Fruit fly (Drosophila melanogaster) whole organism, embryonic: ENCODE measurements around the gene CG43245.

ENCODE experiments used
- CG10366 ChIP-seq: fragments of 200-800 bp; sonication (Bioruptor generic); IDR thresholded peaks from 2 replicates; pipeline ENCODE4 v1.3.6; 2022; ENCODE audit warnings: missing biosample characterization, missing genetic modification characterization
- CG10462 ChIP-seq: fragments of 200-800 bp; sonication (Bioruptor generic); optimal IDR thresholded peaks from 2 replicates; lab custom pipeline; 2016; ENCODE audit warnings: missing biosample characterization, missing genetic modification characterization
- CG11085 ChIP-seq: fragments of 200-800 bp; sonication (Bioruptor generic); IDR thresholded peaks from 2 replicates; pipeline ENCODE4 v1.3.6; 2022; ENCODE audit warnings: missing biosample characterization, missing genetic modification characterization
- CG12299 ChIP-seq: fragments of 200-800 bp; sonication (Bioruptor generic); optimal IDR thresholded peaks from 2 replicates; lab custom pipeline; 2018; ENCODE audit warnings: missing biosample characterization, mild to moderate bottlenecking, missing genetic modification characterization
- CG13894 ChIP-seq: fragments of 200-800 bp; sonication (Bioruptor generic); optimal IDR thresholded peaks from 3 replicates; lab custom pipeline; 2018; ENCODE audit warnings: missing biosample characterization, mild to moderate bottlenecking, missing genetic modification characterization, moderate library complexity
- CG14014 ChIP-seq: fragments of 200-800 bp; sonication (Bioruptor generic); IDR thresholded peaks from 2 replicates; pipeline ENCODE4 v1.3.6; 2022; ENCODE audit warnings: missing biosample characterization, missing genetic modification characterization
- CG14710 ChIP-seq: fragments of 200-800 bp; sonication (Bioruptor generic); optimal IDR thresholded peaks from 3 replicates; lab custom pipeline; 2019; ENCODE audit warnings: missing biosample characterization, mild to moderate bottlenecking, missing genetic modification characterization, moderate library complexity
- CG15601 ChIP-seq: fragments of 200-800 bp; sonication (Bioruptor generic); optimal IDR thresholded peaks from 3 replicates; lab custom pipeline; 2019; ENCODE audit warnings: missing biosample characterization, mild to moderate bottlenecking, missing genetic modification characterization, moderate library complexity
- CG2120 ChIP-seq: fragments of 200-800 bp; sonication (Bioruptor generic); optimal IDR thresholded peaks from 3 replicates; lab custom pipeline; 2016; ENCODE audit warnings: missing biosample characterization, missing genetic modification characterization
- CG2712 ChIP-seq: fragments of 200-800 bp; optimal IDR thresholded peaks from 3 replicates; lab custom pipeline; 2019; ENCODE audit warnings: missing biosample characterization, mild to moderate bottlenecking, missing genetic modification characterization, moderate library complexity
- CG30403 ChIP-seq: fragments of 200-800 bp; sonication (Bioruptor generic); optimal IDR thresholded peaks from 3 replicates; lab custom pipeline; 2016; ENCODE audit warnings: missing biosample characterization, missing genetic modification characterization
- CG3065 ChIP-seq: fragments of 200-800 bp; sonication (Bioruptor generic); optimal IDR thresholded peaks from 2 replicates; lab custom pipeline; 2016; ENCODE audit warnings: missing biosample characterization, missing genetic modification characterization
- CG3163 ChIP-seq: fragments of 200-800 bp; sonication (Bioruptor generic); optimal IDR thresholded peaks from 3 replicates; lab custom pipeline; 2016; ENCODE audit warnings: missing biosample characterization, missing genetic modification characterization
- CG34422 ChIP-seq: fragments of 200-800 bp; sonication (Bioruptor generic); IDR thresholded peaks from 3 replicates; pipeline ENCODE4 v1.3.6; 2022; ENCODE audit warnings: missing biosample characterization, missing genetic modification characterization
- CG3838 ChIP-seq: fragments of 200-800 bp; sonication (Bioruptor generic); optimal IDR thresholded peaks from 3 replicates; lab custom pipeline; 2016; ENCODE audit warnings: missing biosample characterization, missing genetic modification characterization
- CG4282 ChIP-seq: fragments of 200-800 bp; sonication (Bioruptor generic); optimal IDR thresholded peaks from 2 replicates; lab custom pipeline; 2016; ENCODE audit warnings: missing biosample characterization, missing genetic modification characterization
- CG5180 ChIP-seq: fragments of 200-800 bp; sonication (Bioruptor generic); optimal IDR thresholded peaks from 3 replicates; lab custom pipeline; 2017; ENCODE audit warnings: missing biosample characterization, missing genetic modification characterization, mild to moderate bottlenecking, moderate library complexity, missing genetic modification reagents
- CG7271 ChIP-seq: fragments of 200-800 bp; sonication (Bioruptor generic); optimal IDR thresholded peaks from 2 replicates; lab custom pipeline; 2018; ENCODE audit warnings: missing biosample characterization, mild to moderate bottlenecking, missing genetic modification characterization, moderate library complexity
- Doc2 ChIP-seq: fragments of 200-800 bp; sonication (Bioruptor generic); IDR thresholded peaks from 2 replicates; pipeline ENCODE4 v1.3.6; 2022; ENCODE audit warnings: missing biosample characterization, missing genetic modification characterization
- Dp ChIP-seq: fragments of 200-800 bp; sonication (Bioruptor generic); optimal IDR thresholded peaks from 2 replicates; lab custom pipeline; 2018; ENCODE audit warnings: missing biosample characterization, mild to moderate bottlenecking, missing genetic modification characterization, moderate library complexity
- ERR ChIP-seq: fragments of 200-800 bp; sonication (Bioruptor generic); optimal IDR thresholded peaks from 2 replicates; lab custom pipeline; 2016; ENCODE audit warnings: missing biosample characterization, missing genetic modification characterization
- HLH54F ChIP-seq: fragments of 200-800 bp; sonication (Bioruptor generic); optimal IDR thresholded peaks from 3 replicates; lab custom pipeline; 2016; ENCODE audit warnings: missing biosample characterization, missing genetic modification characterization
- HmgZ ChIP-seq: fragments of 200-800 bp; sonication (Bioruptor generic); optimal IDR thresholded peaks from 2 replicates; lab custom pipeline; 2018; ENCODE audit warnings: missing biosample characterization, mild to moderate bottlenecking, missing genetic modification characterization
- Hsf ChIP-seq: fragments of 200-800 bp; sonication (Bioruptor generic); optimal IDR thresholded peaks from 3 replicates; lab custom pipeline; 2016; ENCODE audit warnings: missing biosample characterization, missing genetic modification characterization
- Kr ChIP-seq: fragments of 200-800 bp; sonication (Bioruptor generic); optimal IDR thresholded peaks from 2 replicates; lab custom pipeline; 2017; ENCODE audit warnings: missing biosample characterization, mild to moderate bottlenecking, missing genetic modification characterization
- MBD-R2 ChIP-seq: fragments of 200-800 bp; sonication (Bioruptor generic); IDR thresholded peaks from 2 replicates; pipeline ENCODE4 v1.3.6; 2022; ENCODE audit warnings: missing biosample characterization, missing genetic modification characterization
- NC2β ChIP-seq: fragments of 200-800 bp; sonication (Bioruptor generic); optimal IDR thresholded peaks from 2 replicates; lab custom pipeline; 2016; ENCODE audit warnings: missing biosample characterization, missing genetic modification characterization
- Nf-YA ChIP-seq: fragments of 200-800 bp; sonication (Bioruptor generic); IDR thresholded peaks from 2 replicates; pipeline ENCODE4 v1.3.6; 2022; ENCODE audit warnings: missing biosample characterization, missing genetic modification characterization
- Nf-YC ChIP-seq: fragments of 200-800 bp; optimal IDR thresholded peaks from 3 replicates; lab custom pipeline; 2019; ENCODE audit warnings: missing biosample characterization, mild to moderate bottlenecking, missing genetic modification characterization, moderate library complexity
- Oaz ChIP-seq: fragments of 200-800 bp; sonication (Bioruptor generic); IDR thresholded peaks from 2 replicates; pipeline ENCODE4 v1.3.6; 2022; ENCODE audit warnings: missing biosample characterization, missing genetic modification characterization
- Six4 ChIP-seq: fragments of 200-800 bp; sonication (Bioruptor generic); optimal IDR thresholded peaks from 2 replicates; lab custom pipeline; 2016; ENCODE audit warnings: missing biosample characterization, missing genetic modification characterization
- Vsx1 ChIP-seq: fragments of 200-800 bp; sonication (Bioruptor generic); optimal IDR thresholded peaks from 2 replicates; lab custom pipeline; 2017; ENCODE audit warnings: missing biosample characterization, mild to moderate bottlenecking, missing genetic modification characterization, missing genetic modification reagents
- Xbp1 ChIP-seq: fragments of 200-800 bp; sonication (Bioruptor generic); optimal IDR thresholded peaks from 3 replicates; lab custom pipeline; 2016; ENCODE audit warnings: missing biosample characterization, mild to moderate bottlenecking, missing genetic modification characterization
- ato ChIP-seq: fragments of 200-800 bp; sonication (Bioruptor generic); IDR thresholded peaks from 2 replicates; pipeline ENCODE4 v1.3.6; 2022; ENCODE audit warnings: missing biosample characterization, missing genetic modification characterization; ENCODE audit not compliant: partially characterized antibody
- bab2 ChIP-seq: fragments of 200-800 bp; sonication (Bioruptor generic); optimal IDR thresholded peaks from 2 replicates; lab custom pipeline; 2016; ENCODE audit warnings: missing biosample characterization, missing genetic modification characterization
- disco-r ChIP-seq: fragments of 200-800 bp; sonication (Bioruptor generic); optimal IDR thresholded peaks from 2 replicates; lab custom pipeline; 2016; ENCODE audit warnings: missing biosample characterization, missing genetic modification characterization
- dpn ChIP-seq, 2 experiments: fragments of 200-800 bp; sonication (Bioruptor generic); optimal IDR thresholded peaks; 3 replicates each; lab custom pipeline; 2016; ENCODE audit warnings: missing biosample characterization in 2 of 2, missing genetic modification characterization in 2 of 2
- dysf ChIP-seq: fragments of 200-800 bp; sonication (Bioruptor generic); IDR thresholded peaks from 3 replicates; pipeline ENCODE4 v1.3.6; 2022; ENCODE audit warnings: missing biosample characterization, missing genetic modification characterization
- fd64A ChIP-seq: fragments of 200-800 bp; sonication (Bioruptor generic); optimal IDR thresholded peaks from 3 replicates; lab custom pipeline; 2018; ENCODE audit warnings: missing biosample characterization, mild to moderate bottlenecking, missing genetic modification characterization
- gcm2 ChIP-seq: fragments of 200-800 bp; sonication (Bioruptor generic); optimal IDR thresholded peaks from 2 replicates; lab custom pipeline; 2016; ENCODE audit warnings: missing biosample characterization, missing genetic modification characterization
- grn ChIP-seq: fragments of 200-800 bp; sonication (Bioruptor generic); optimal IDR thresholded peaks from 3 replicates; lab custom pipeline; 2017; ENCODE audit warnings: missing biosample characterization, missing genetic modification characterization
- gsb ChIP-seq: fragments of 200-800 bp; sonication (Bioruptor generic); IDR thresholded peaks from 2 replicates; pipeline ENCODE4 v1.3.6; 2022; ENCODE audit warnings: missing biosample characterization, missing genetic modification characterization
- gsb-n ChIP-seq: fragments of 200-800 bp; sonication (Bioruptor generic); optimal IDR thresholded peaks from 3 replicates; lab custom pipeline; 2018; ENCODE audit warnings: missing biosample characterization, mild to moderate bottlenecking, missing genetic modification characterization
- luna ChIP-seq: fragments of 200-800 bp; sonication (Bioruptor generic); optimal IDR thresholded peaks from 2 replicates; lab custom pipeline; 2016; ENCODE audit warnings: missing biosample characterization, missing genetic modification characterization
- nau ChIP-seq: fragments of 200-800 bp; sonication (Bioruptor generic); optimal IDR thresholded peaks from 3 replicates; lab custom pipeline; 2017; ENCODE audit warnings: missing biosample characterization, mild to moderate bottlenecking, missing genetic modification characterization, missing genetic modification reagents
- nerfin-1 ChIP-seq: fragments of 200-800 bp; sonication (Bioruptor generic); optimal IDR thresholded peaks from 3 replicates; lab custom pipeline; 2019; ENCODE audit warnings: missing biosample characterization, mild to moderate bottlenecking, missing genetic modification characterization, moderate library complexity
- pb ChIP-seq: fragments of 200-800 bp; sonication (Bioruptor generic); optimal IDR thresholded peaks from 3 replicates; lab custom pipeline; 2016; ENCODE audit warnings: missing biosample characterization, missing genetic modification characterization
- pnt ChIP-seq: fragments of 200-800 bp; sonication (Bioruptor generic); optimal IDR thresholded peaks from 3 replicates; lab custom pipeline; 2016; ENCODE audit warnings: missing biosample characterization, missing genetic modification characterization
- sens ChIP-seq: fragments of 200-800 bp; sonication (Bioruptor generic); peaks from one replicate; lab custom pipeline; 2016; ENCODE audit warnings: missing biosample characterization, missing genetic modification characterization
- sisA ChIP-seq: fragments of 200-800 bp; sonication (Bioruptor generic); IDR thresholded peaks from 2 replicates; pipeline ENCODE4 v1.3.6; 2022; ENCODE audit warnings: missing biosample characterization, missing genetic modification characterization
- sr ChIP-seq: fragments of 200-800 bp; sonication (Bioruptor generic); IDR thresholded peaks from 3 replicates; pipeline ENCODE4 v1.3.6; 2022; ENCODE audit warnings: missing biosample characterization, missing genetic modification characterization
- zfh1 ChIP-seq: fragments of 200-800 bp; sonication (Bioruptor generic); IDR thresholded peaks from 3 replicates; pipeline ENCODE4 v1.3.6; 2022; ENCODE audit warnings: missing biosample characterization, missing genetic modification characterization
- zfh2 ChIP-seq: fragments of 200-800 bp; sonication (Bioruptor generic); optimal IDR thresholded peaks from 2 replicates; lab custom pipeline; 2016; ENCODE audit warnings: missing biosample characterization, missing genetic modification characterization

Gene CG43245

DNA sequence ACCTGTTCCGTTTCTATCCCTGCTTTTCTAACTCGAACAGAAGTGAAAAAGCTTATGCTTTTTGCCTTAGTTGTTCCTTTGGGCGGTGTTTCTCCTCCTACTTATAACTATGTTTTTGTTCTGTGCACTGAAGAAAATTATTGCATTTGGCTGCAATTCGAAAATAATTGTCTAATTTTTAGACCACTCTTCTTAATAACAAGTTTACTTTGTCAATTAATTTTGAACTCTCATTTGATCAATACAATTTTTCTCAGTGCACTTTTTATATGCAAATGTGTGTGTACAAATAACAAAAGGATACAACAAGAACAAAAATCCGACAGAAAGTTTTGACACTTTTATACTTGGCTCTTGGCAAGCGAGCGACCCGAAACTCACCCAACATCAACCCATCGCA lies 36.6 kb upstream of the CG43245 start (continued):
- TF ChIP-seq grn (GFP tag; lab: Kevin White, UChicago) (peak; percentile 18), gcm2 (GFP tag; lab: Kevin White, UChicago) (no peak), luna (GFP tag; lab: Kevin White, UChicago) (peak; percentile 43), Kr (no peak), Six4 (GFP tag; lab: Kevin White, UChicago) (no peak), gsb (GFP tag; lab: Robert Waterston, UW) (no peak), CG4282 (GFP tag; lab: Kevin White, UChicago) (no peak), CG3838 (GFP tag; lab: Kevin White, UChicago) (no peak), pb (peak; percentile 63), MBD-R2 (no peak), Oaz (GFP tag; lab: Robert Waterston, UW) (0 out of 2 replicates have a peak, but pooled peaks have one; percentile 38), CG34422 (GFP tag; lab: Robert Waterston, UW) (peak; percentile 64; the same call in 1 of the 3 replicates), Hsf (GFP tag; lab: Kevin White, UChicago) (peak; percentile 69), nerfin-1 (tag; lab: Kevin White, UChicago) (no peak), CG13894 (tag; lab: Kevin White, UChicago) (no peak), dysf (GFP tag; lab: Robert Waterston, UW) (peak; percentile 74), Nf-YC (tag; lab: Kevin White, UChicago) (peak; percentile 11), CG30403 (GFP tag; lab: Kevin White, UChicago) (peak; percentile 56), sens (peak; percentile 88), CG3163 (peak; percentile 38), CG11085 (GFP tag; lab: Robert Waterston, UW) (no peak), dpn (GFP tag; optimal IDR thresholded peaks at IDR 0.05; lab: Kevin White, UChicago) (peak; percentile 68 to 78), Dp (no peak), CG2120 (GFP tag; lab: Kevin White, UChicago) (peak; percentile 86), CG12299 (tag; lab: Kevin White, UChicago) (peak; percentile 52), gsb-n (tag; lab: Kevin White, UChicago) (no peak), zfh2 (GFP tag; lab: Kevin White, UChicago) (no peak), CG14710 (tag; lab: Kevin White, UChicago) (no peak), ato (GFP tag; lab: Robert Waterston, UW) (no peak), zfh1 (GFP tag; lab: Robert Waterston, UW) (no peak), Doc2 (GFP tag; lab: Robert Waterston, UW) (no peak), sr (GFP tag; lab: Robert Waterston, UW) (peak; percentile 47; the same call in 1 of the 3 replicates), CG10462 (GFP tag; lab: Kevin White, UChicago) (peak; percentile 24), nau (GFP tag; lab: Kevin White, UChicago) (no peak), pnt (GFP tag; lab: Kevin White, UChicago) (peak; percentile 43), CG14014 (GFP tag; lab: Robert Waterston, UW) (peak; percentile 76), disco-r (GFP tag; lab: Kevin White, UChicago) (no peak), CG3065 (peak; percentile 11), Vsx1 (GFP tag; lab: Kevin White, UChicago) (no peak), CG10366 (GFP tag; lab: Robert Waterston, UW) (peak; percentile 68), CG2712 (tag; lab: Kevin White, UChicago) (peak; percentile 48), CG15601 (no peak), CG5180 (GFP tag; lab: Kevin White, UChicago) (no peak), NC2β (GFP tag; lab: Kevin White, UChicago) (peak; percentile 5), CG7271 (tag; lab: Kevin White, UChicago) (no peak), fd64A (GFP tag; lab: Kevin White, UChicago) (no peak), Xbp1 (GFP tag; lab: Kevin White, UChicago) (peak; percentile 75), HmgZ (peak; percentile 54), bab2 (GFP tag; lab: Kevin White, UChicago) (peak; percentile 83), sisA (no peak), Nf-YA (no peak), ERR (GFP tag; lab: Kevin White, UChicago) (peak; percentile 68), HLH54F (peak; percentile 48)
